Worm (Caenorhabditis elegans) whole organism, midembryonic: ENCODE measurements around the gene dpy-9.

ENCODE experiments used
- cog-1 ChIP-seq: sonication (generic microtip); optimal IDR thresholded peaks from 2 replicates; lab custom pipeline; 2016; ENCODE audit warnings: missing genetic modification characterization, missing compliant biosample characterization
- klf-2 ChIP-seq: fragments of 200-800 bp; sonication (Bioruptor generic); conservative IDR thresholded peaks from 2 replicates; pipeline ENCODE4 v1.3.6; 2022; ENCODE audit warnings: missing genetic modification reagents, missing genetic modification characterization, missing compliant biosample characterization
- ztf-29 ChIP-seq: fragments of 200-800 bp; sonication (Bioruptor generic); IDR thresholded peaks from 2 replicates; pipeline ENCODE4 v1.3.6; 2022; ENCODE audit warnings: missing genetic modification reagents, missing genetic modification characterization, missing compliant biosample characterization

DNA sequence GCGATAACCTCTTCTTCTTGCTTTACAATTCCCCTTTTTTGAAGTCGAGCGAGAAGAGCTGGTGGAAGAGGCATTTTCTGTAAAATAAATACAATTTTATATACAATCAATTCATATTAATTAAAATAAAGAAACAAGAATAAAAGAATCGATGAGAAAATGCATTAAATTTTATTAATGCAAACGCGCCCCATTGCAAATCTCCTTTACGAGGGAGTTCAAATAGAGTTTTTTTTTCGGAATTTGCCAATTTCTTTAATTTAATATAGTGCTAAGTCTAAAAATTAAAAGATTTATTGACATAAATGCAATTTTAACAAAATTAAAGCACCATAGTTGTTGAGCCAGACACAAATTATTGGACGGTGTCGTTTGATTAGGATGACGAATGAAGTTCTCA is 2.6 kb upstream of the dpy-9 start, which contains the start of gene pqbp-1.1:
- TF ChIP-seq ztf-29 (GFP tag; lab: Robert Waterston, UW) (no peak), klf-2 (no peak), cog-1 (no peak)
